Fruit fly (Drosophila melanogaster) whole organism, embryonic: Measurements from ENCODE around the gene CG15282.

ENCODE experiments used
- Adf1 ChIP-seq: fragments of 200-800 bp; sonication (Bioruptor generic); IDR thresholded peaks from 2 replicates; pipeline ENCODE4 v1.3.6; 2022; ENCODE audit warnings: missing biosample characterization, missing genetic modification characterization
- Awh ChIP-seq: fragments of 200-800 bp; sonication (Bioruptor generic); IDR thresholded peaks from 2 replicates; pipeline ENCODE4, ENCODE4 v1.3.6; 2022; ENCODE audit warnings: missing biosample characterization, missing genetic modification characterization
- CG10321 ChIP-seq: fragments of 200-800 bp; sonication (Bioruptor generic); IDR thresholded peaks from 2 replicates; pipeline ENCODE4 v1.3.6; 2022; ENCODE audit warnings: missing biosample characterization, missing genetic modification characterization
- CG11723 ChIP-seq: fragments of 200-800 bp; sonication (Bioruptor generic); optimal IDR thresholded peaks from 2 replicates; lab custom pipeline; 2017; ENCODE audit warnings: missing biosample characterization, mild to moderate bottlenecking, missing genetic modification characterization
- CG12659 ChIP-seq: fragments of 200-800 bp; sonication (Bioruptor generic); optimal IDR thresholded peaks from 3 replicates; lab custom pipeline; 2017; ENCODE audit warnings: mild to moderate bottlenecking, missing biosample characterization, missing genetic modification reagents, missing genetic modification characterization
- CG12769 ChIP-seq: fragments of 200-800 bp; sonication (Bioruptor generic); optimal IDR thresholded peaks from 2 replicates; lab custom pipeline; 2019; ENCODE audit warnings: missing biosample characterization, mild to moderate bottlenecking, missing genetic modification characterization, moderate library complexity
- CG13296 ChIP-seq: fragments of 200-800 bp; sonication (Bioruptor generic); optimal IDR thresholded peaks from 3 replicates; lab custom pipeline; 2018; ENCODE audit warnings: missing biosample characterization, mild to moderate bottlenecking, missing genetic modification characterization
- CG13894 ChIP-seq: fragments of 200-800 bp; sonication (Bioruptor generic); optimal IDR thresholded peaks from 3 replicates; lab custom pipeline; 2018; ENCODE audit warnings: missing biosample characterization, mild to moderate bottlenecking, missing genetic modification characterization, moderate library complexity
- CG15011 ChIP-seq: fragments of 200-800 bp; sonication (Bioruptor generic); optimal IDR thresholded peaks from 3 replicates; lab custom pipeline; 2018; ENCODE audit warnings: missing biosample characterization, mild to moderate bottlenecking, missing genetic modification characterization
- CG15514 ChIP-seq: fragments of 200-800 bp; sonication (Bioruptor generic); optimal IDR thresholded peaks from 3 replicates; lab custom pipeline; 2017; ENCODE audit warnings: missing biosample characterization, missing genetic modification characterization, mild to moderate bottlenecking, moderate library complexity, missing genetic modification reagents
- CG2712 ChIP-seq: fragments of 200-800 bp; optimal IDR thresholded peaks from 3 replicates; lab custom pipeline; 2019; ENCODE audit warnings: missing biosample characterization, mild to moderate bottlenecking, missing genetic modification characterization, moderate library complexity
- CG3995 ChIP-seq: fragments of 200-800 bp; sonication (Bioruptor generic); optimal IDR thresholded peaks from 3 replicates; lab custom pipeline; 2016; ENCODE audit warnings: missing biosample characterization, missing genetic modification characterization
- CG7271 ChIP-seq: fragments of 200-800 bp; sonication (Bioruptor generic); optimal IDR thresholded peaks from 2 replicates; lab custom pipeline; 2018; ENCODE audit warnings: missing biosample characterization, mild to moderate bottlenecking, missing genetic modification characterization, moderate library complexity
- CG7963 ChIP-seq: fragments of 200-800 bp; sonication (Bioruptor generic); IDR thresholded peaks from 3 replicates; pipeline ENCODE4 v1.3.6; 2022; ENCODE audit warnings: missing biosample characterization, missing genetic modification characterization; ENCODE audit not compliant: partially characterized antibody
- CG7987 ChIP-seq: fragments of 200-800 bp; sonication (Bioruptor generic); optimal IDR thresholded peaks from 2 replicates; lab custom pipeline; 2018; ENCODE audit warnings: missing biosample characterization, mild to moderate bottlenecking, missing genetic modification characterization, moderate library complexity
- CG8765 ChIP-seq: fragments of 200-800 bp; sonication (Bioruptor generic); IDR thresholded peaks from 2 replicates; pipeline ENCODE4 v1.3.6; 2022; ENCODE audit warnings: missing biosample characterization, missing genetic modification characterization
- CHES-1-like ChIP-seq: fragments of 200-800 bp; sonication (Bioruptor generic); optimal IDR thresholded peaks from 2 replicates; lab custom pipeline; 2016; ENCODE audit warnings: missing biosample characterization, missing genetic modification characterization
- GATAe ChIP-seq: fragments of 200-800 bp; sonication (Bioruptor generic); conservative IDR thresholded peaks from 2 replicates; pipeline ENCODE4 v1.3.6; 2022; ENCODE audit warnings: missing biosample characterization, missing genetic modification characterization
- HLHmδ ChIP-seq: fragments of 200-800 bp; sonication (Bioruptor generic); optimal IDR thresholded peaks from 2 replicates; lab custom pipeline; 2018; ENCODE audit warnings: missing biosample characterization, mild to moderate bottlenecking, missing genetic modification characterization, moderate library complexity
- Hr3 ChIP-seq: fragments of 200-800 bp; sonication (Bioruptor generic); optimal IDR thresholded peaks from 3 replicates; lab custom pipeline; 2016; ENCODE audit warnings: missing biosample characterization, missing genetic modification characterization
- MTF-1 ChIP-seq: fragments of 200-800 bp; sonication (Bioruptor generic); optimal IDR thresholded peaks from 2 replicates; lab custom pipeline; 2018; ENCODE audit warnings: missing biosample characterization, mild to moderate bottlenecking, missing genetic modification characterization, borderline replicate concordance
- Med ChIP-seq: fragments of 200-800 bp; sonication (Bioruptor generic); peaks from one replicate; lab custom pipeline; 2016; ENCODE audit warnings: missing biosample characterization, missing genetic modification characterization, mild to moderate bottlenecking, inconsistent platforms, moderate library complexity
- Neu2 ChIP-seq: fragments of 200-800 bp; sonication (Bioruptor generic); optimal IDR thresholded peaks from 3 replicates; lab custom pipeline; 2016; ENCODE audit warnings: missing biosample characterization, missing genetic modification characterization, borderline replicate concordance
- Xbp1 ChIP-seq: fragments of 200-800 bp; sonication (Bioruptor generic); optimal IDR thresholded peaks from 3 replicates; lab custom pipeline; 2016; ENCODE audit warnings: missing biosample characterization, mild to moderate bottlenecking, missing genetic modification characterization
- abd-A ChIP-seq: fragments of 200-800 bp; sonication (Bioruptor generic); optimal IDR thresholded peaks from 3 replicates; lab custom pipeline; 2019; ENCODE audit warnings: missing biosample characterization, mild to moderate bottlenecking, missing genetic modification characterization, moderate library complexity
- bbx ChIP-seq: fragments of 200-800 bp; sonication (Bioruptor generic); IDR thresholded peaks from 2 replicates; pipeline ENCODE4 v1.3.6; 2022; ENCODE audit warnings: missing biosample characterization, missing genetic modification characterization; ENCODE audit not compliant: partially characterized antibody
- cad ChIP-seq: fragments of >200 bp; optimal IDR thresholded peaks from 2 replicates; lab custom pipeline; 2017; ENCODE audit warnings: missing biosample characterization, missing genetic modification characterization
- chinmo ChIP-seq: fragments of 200-800 bp; sonication (Bioruptor generic); IDR thresholded peaks from 4 replicates; pipeline ENCODE4 v1.3.6; 2022; ENCODE audit warnings: missing biosample characterization, missing genetic modification characterization; ENCODE audit not compliant: partially characterized antibody
- ci ChIP-seq: fragments of 200-800 bp; sonication (Bioruptor generic); IDR thresholded peaks from 3 replicates; pipeline ENCODE4 v1.3.6; 2022; ENCODE audit warnings: missing biosample characterization, missing genetic modification characterization
- danr ChIP-seq: fragments of 200-800 bp; sonication (Bioruptor generic); IDR thresholded peaks from 2 replicates; pipeline ENCODE4 v1.3.6; 2022; ENCODE audit warnings: missing biosample characterization, missing genetic modification characterization
- dati ChIP-seq: fragments of 200-800 bp; sonication (Bioruptor generic); IDR thresholded peaks from 2 replicates; pipeline ENCODE4 v1.3.6; 2022; ENCODE audit warnings: missing biosample characterization, missing genetic modification characterization
- ems ChIP-seq: fragments of 200-800 bp; sonication (Bioruptor generic); optimal IDR thresholded peaks from 3 replicates; lab custom pipeline; 2016; ENCODE audit warnings: missing biosample characterization, missing genetic modification characterization
- en ChIP-seq: fragments of 200-800 bp; sonication (Bioruptor generic); optimal IDR thresholded peaks from 2 replicates; lab custom pipeline; 2016; ENCODE audit warnings: missing biosample characterization, missing genetic modification characterization
- eve ChIP-seq, 2 experiments: fragments of >200 bp; optimal IDR thresholded peaks; 2 replicates each; lab custom pipeline; 2017; ENCODE audit warnings: missing biosample characterization in 2 of 2, missing genetic modification characterization in 2 of 2
- eyg ChIP-seq: fragments of 200-800 bp; sonication (Bioruptor generic); optimal IDR thresholded peaks from 3 replicates; lab custom pipeline; 2016; ENCODE audit warnings: missing biosample characterization, missing genetic modification characterization
- gem ChIP-seq: fragments of 200-800 bp; sonication (Bioruptor generic); optimal IDR thresholded peaks from 2 replicates; lab custom pipeline; 2019; ENCODE audit warnings: missing biosample characterization, mild to moderate bottlenecking, missing genetic modification characterization, moderate library complexity
- gt ChIP-seq: fragments of 200-800 bp; sonication (Bioruptor generic); IDR thresholded peaks from 2 replicates; pipeline ENCODE4 v1.3.6; 2022; ENCODE audit warnings: missing biosample characterization, missing genetic modification characterization
- inv ChIP-seq: fragments of 200-800 bp; sonication (Bioruptor generic); IDR thresholded peaks from 2 replicates; pipeline ENCODE4 v1.3.6; 2022; ENCODE audit warnings: missing biosample characterization, missing genetic modification characterization; ENCODE audit not compliant: partially characterized antibody
- seq ChIP-seq: fragments of 200-800 bp; sonication (Bioruptor generic); IDR thresholded peaks from 2 replicates; pipeline ENCODE4 v1.3.6; 2022; ENCODE audit warnings: missing biosample characterization, missing genetic modification characterization

Gene CG15282

DNA sequence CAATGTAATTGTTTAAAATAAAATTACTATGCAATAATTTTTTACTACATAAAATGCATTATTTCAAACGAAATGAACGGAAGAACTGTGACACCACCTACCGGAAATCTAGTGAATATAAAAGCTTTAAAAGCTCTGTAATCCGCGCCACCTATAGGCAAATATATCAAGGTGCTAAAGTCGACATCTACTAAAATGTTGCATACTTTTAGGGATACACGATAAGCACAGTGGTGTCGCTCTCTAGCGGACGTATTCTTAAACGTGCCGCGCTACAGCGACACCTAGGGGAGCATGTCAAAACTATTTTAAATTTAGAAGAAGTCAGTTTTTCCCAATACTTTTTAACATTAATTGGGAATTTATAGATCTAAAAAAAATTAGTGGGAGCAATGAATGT lies 6.1 kb upstream of the CG15282 start (continued):
- TF ChIP-seq CG10321 (peak; percentile 25; the same call in 1 of the 2 replicates), eyg (GFP tag; lab: Kevin White, UChicago) (no peak), HLHmδ (GFP tag; lab: Kevin White, UChicago) (peak; percentile 56), CG7987 (GFP tag; lab: Kevin White, UChicago) (peak; percentile 89), GATAe (GFP tag; lab: Robert Waterston, UW) (no peak), CHES-1-like (GFP tag; lab: Kevin White, UChicago) (peak; percentile 51), gt (GFP tag; lab: Robert Waterston, UW) (peak; percentile 25; the same call in 1 of the 2 replicates), CG7271 (tag; lab: Kevin White, UChicago) (peak; percentile 56), CG3995 (no peak), Neu2 (GFP tag; lab: Kevin White, UChicago) (peak; percentile 25), ci (GFP tag; lab: Robert Waterston, UW) (peak; percentile 83), seq (no peak), dati (no peak), danr (GFP tag; lab: Robert Waterston, UW) (peak; percentile 63), CG7963 (GFP tag; lab: Robert Waterston, UW) (no peak), CG2712 (tag; lab: Kevin White, UChicago) (peak; percentile 78), CG13296 (GFP tag; lab: Kevin White, UChicago) (peak; percentile 11), inv (no peak; the same call in 1 of the 2 replicates), CG8765 (peak; percentile 42; the same call in 1 of the 2 replicates), CG12659 (GFP tag; lab: Kevin White, UChicago) (peak; percentile 33), ems (GFP tag; lab: Kevin White, UChicago) (peak; percentile 65), CG15011 (GFP tag; lab: Kevin White, UChicago) (no peak), MTF-1 (GFP tag; lab: Kevin White, UChicago) (peak; percentile 87), chinmo (peak; percentile 27; the same call in 2 of the 4 replicates), Xbp1 (GFP tag; lab: Kevin White, UChicago) (peak; percentile 92), Adf1 (GFP tag; lab: Robert Waterston, UW) (no peak), cad (GFP tag; lab: Kevin White, UChicago) (no peak), CG15514 (peak; percentile 66)

DNA sequence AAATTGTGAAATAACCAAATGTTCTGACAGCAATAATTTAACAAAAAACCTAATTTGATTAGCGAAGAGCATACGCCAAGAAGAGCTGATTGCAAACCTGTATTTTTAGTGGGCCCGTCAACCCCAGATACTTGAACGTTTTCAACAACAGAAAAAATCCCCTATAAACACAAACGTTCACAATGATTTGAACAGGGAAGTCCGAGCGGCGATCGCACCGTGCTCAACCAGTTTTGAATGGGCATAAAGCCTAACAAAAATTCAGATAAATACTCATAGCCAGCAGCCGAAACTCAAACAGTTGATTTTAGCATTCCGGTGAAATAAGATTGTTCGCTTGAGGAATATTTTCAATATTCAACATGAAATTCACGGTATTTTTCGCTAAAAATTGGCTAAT lies 1.2 kb downstream of the CG15282 start, which contains the start of gene CG34165:
Gene CG34165 (plus strand): TSS at position 284 of the 400 bp plus-strand sequence.
- TF ChIP-seq Hr3 (no peak), eve (GFP tag; optimal IDR thresholded peaks at IDR 0.05; lab: Kevin White, UChicago) (peak in 1 of 2 experiments; percentile 17), gem (no peak), CG11723 (no peak), chinmo (0 out of 4 replicates have a peak, but pooled peaks have one; percentile 54), CG12769 (peak; percentile 32), en (GFP tag; lab: Kevin White, UChicago) (no peak), CG13894 (tag; lab: Kevin White, UChicago) (peak; percentile 35), Med (peak; percentile 34), bbx (GFP tag; lab: Robert Waterston, UW) (no peak), abd-A (tag; lab: Kevin White, UChicago) (peak; percentile 46), Awh (GFP tag; lab: Robert Waterston, UW) (peak; percentile 64; the same call in 1 of the 2 replicates)
- TF ChIP-seq, all 482 proteins: peak for 7
